Worm (Caenorhabditis elegans): ENCODE results near the gene pho-7.
A peak's percentile ranks its signal among the peaks of the same experiment; 100 is the strongest.

ce11 chrX:10900079-10900724 lies 41.0 kb downstream of the pho-7 start, which contains the start of gene suca-1:
- TF ChIP-seq snpc-4 (tag; optimal IDR thresholded peaks at IDR 0.05), result no peak
- no peak for TF ChIP-seq elt-3 (tag; optimal IDR thresholded peaks at IDR 0.05)
- no peak for TF ChIP-seq elt-1 (tag; optimal IDR thresholded peaks at IDR 0.05; ENCODE audit: borderline replicate concordance, insufficient read depth)
- no peak for TF ChIP-seq zip-8 (tag; optimal IDR thresholded peaks at IDR 0.05)
- TF ChIP-seq ceh-39 (tag; optimal IDR thresholded peaks at IDR 0.05), result no peak
- TF ChIP-seq mep-1 (tag; optimal IDR thresholded peaks at IDR 0.05), result peak; percentile 57
- TF ChIP-seq nhr-12 (tag; optimal IDR thresholded peaks at IDR 0.05), result no peak
- peak; percentile 17 for TF ChIP-seq nhr-237 (tag; optimal IDR thresholded peaks at IDR 0.05)
- peak; percentile 49 for TF ChIP-seq lin-13 (tag; optimal IDR thresholded peaks at IDR 0.05)
- no peak for TF ChIP-seq blmp-1 (tag; optimal IDR thresholded peaks at IDR 0.05)
- TF ChIP-seq ztf-11 (tag; optimal IDR thresholded peaks at IDR 0.05), result no peak
- no peak for TF ChIP-seq unc-62 (GFP tag; optimal IDR thresholded peaks at IDR 0.05)
- no peak for TF ChIP-seq nhr-28 (tag; optimal IDR thresholded peaks at IDR 0.05)
- TF ChIP-seq ces-1 (GFP tag; optimal IDR thresholded peaks at IDR 0.05), result no peak
